Worm (Caenorhabditis elegans) whole organism, young adult: ENCODE data around the gene T07C4.3.

Source experiments
- C17E4.6 ChIP-seq: fragments of 200-800 bp; sonication (Bioruptor generic); IDR thresholded peaks from 2 replicates; pipeline ENCODE4 v1.3.6; 2022; ENCODE audit warnings: missing genetic modification reagents, missing genetic modification characterization, missing compliant biosample characterization
- D2030.7 ChIP-seq: fragments of 200-800 bp; sonication (Bioruptor generic); IDR thresholded peaks from 2 replicates; pipeline ENCODE4 v1.3.6; 2022; ENCODE audit warnings: missing genetic modification reagents, missing genetic modification characterization, missing compliant biosample characterization
- F33H1.4 ChIP-seq: fragments of 200-800 bp; sonication (Bioruptor generic); IDR thresholded peaks from 2 replicates; pipeline ENCODE4 v1.3.6; 2022; ENCODE audit warnings: missing genetic modification reagents, missing genetic modification characterization, missing compliant biosample characterization
- F37B4.10 ChIP-seq: fragments of 200-800 bp; sonication (Bioruptor generic); IDR thresholded peaks from 2 replicates; pipeline ENCODE4 v1.3.6; 2022; ENCODE audit warnings: missing genetic modification characterization, missing compliant biosample characterization
- F49E8.2 ChIP-seq: sonication (generic microtip); optimal IDR thresholded peaks from 3 replicates; lab custom pipeline; 2017; ENCODE audit warnings: missing genetic modification characterization, mild to moderate bottlenecking, missing compliant biosample characterization, antibody characterized with exemption, moderate library complexity; ENCODE audit not compliant: insufficient read depth
- F57A8.1 ChIP-seq: fragments of 200-800 bp; sonication (Bioruptor generic); optimal IDR thresholded peaks from 2 replicates; lab custom pipeline; 2018; ENCODE audit warnings: mild to moderate bottlenecking, missing genetic modification characterization, moderate library complexity, missing compliant biosample characterization
- attf-5 ChIP-seq: fragments of 200-800 bp; sonication (Bioruptor generic); optimal IDR thresholded peaks from 2 replicates; lab custom pipeline; 2018; ENCODE audit warnings: mild to moderate bottlenecking, missing genetic modification characterization, missing compliant biosample characterization
- cebp-1 ChIP-seq, 2 experiments: fragments of 200-800 bp in 1 of 2; sonication (Bioruptor generic) in 1 of 2; sonication (generic microtip) in 1 of 2; IDR thresholded peaks in 1 of 2; optimal IDR thresholded peaks in 1 of 2; 2 replicates each; pipeline versions ENCODE4 v1.3.6 to Lab custom; 2017 to 2022; ENCODE audit warnings: missing compliant biosample characterization in 2 of 2, missing genetic modification characterization in 2 of 2, mild to moderate bottlenecking in 1 of 2, missing genetic modification reagents in 1 of 2, moderate library complexity in 1 of 2
- ceh-27 ChIP-seq: fragments of 200-800 bp; sonication (Bioruptor generic); optimal IDR thresholded peaks from 2 replicates; lab custom pipeline; 2018; ENCODE audit warnings: mild to moderate bottlenecking, missing genetic modification characterization, moderate library complexity, missing compliant biosample characterization
- die-1 ChIP-seq: sonication (generic microtip); optimal IDR thresholded peaks from 2 replicates; lab custom pipeline; 2016; ENCODE audit warnings: missing genotype, mild to moderate bottlenecking, missing genetic modification characterization, missing compliant biosample characterization
- dpl-1 ChIP-seq: fragments of 150-350 bp; optimal IDR thresholded peaks from 2 replicates; lab custom pipeline; 2014; ENCODE audit warnings: missing biosample characterization, missing genetic modification reagents, missing genetic modification characterization
- efl-1 ChIP-seq: fragments of 150-350 bp; optimal IDR thresholded peaks from 2 replicates; lab custom pipeline; 2014; ENCODE audit warnings: missing biosample characterization, missing genetic modification reagents, missing genetic modification characterization
- egl-18 ChIP-seq: fragments of 200-800 bp; sonication (Bioruptor generic); IDR thresholded peaks from 2 replicates; pipeline ENCODE4 v1.3.6; 2022; ENCODE audit warnings: missing genetic modification reagents, missing genetic modification characterization, missing compliant biosample characterization
- ekl-4 ChIP-seq: fragments of 200-800 bp; sonication (Bioruptor generic); IDR thresholded peaks from 2 replicates; pipeline ENCODE4 v1.3.6; 2022; ENCODE audit warnings: missing genetic modification reagents, missing genetic modification characterization, missing compliant biosample characterization
- hlh-26 ChIP-seq: fragments of 200-800 bp; sonication (Bioruptor generic); conservative IDR thresholded peaks from 2 replicates; pipeline ENCODE4 v1.3.6; 2022; ENCODE audit warnings: missing genetic modification reagents, missing genetic modification characterization, missing compliant biosample characterization
- hmg-1.2 ChIP-seq: fragments of 200-800 bp; sonication (Bioruptor generic); IDR thresholded peaks from 2 replicates; pipeline ENCODE4 v1.3.6; 2022; ENCODE audit warnings: missing genetic modification reagents, missing genetic modification characterization, missing compliant biosample characterization
- let-607 ChIP-seq, 2 experiments: fragments of 200-800 bp in 1 of 2; sonication (Bioruptor generic) in 1 of 2; sonication (generic microtip) in 1 of 2; optimal IDR thresholded peaks; 2 replicates each; lab custom pipeline; 2016 to 2018; ENCODE audit warnings: mild to moderate bottlenecking in 2 of 2, missing compliant biosample characterization in 2 of 2, missing genetic modification characterization in 2 of 2, moderate library complexity in 2 of 2, missing genotype in 1 of 2
- lin-35 ChIP-seq, 3 experiments: fragments of 150-350 bp in 2 of 3; sonication (generic microtip) in 1 of 3; optimal IDR thresholded peaks; 2 replicates each; lab custom pipeline; 2014 to 2018; ENCODE audit warnings: missing biosample characterization in 3 of 3, missing genetic modification characterization in 3 of 3, missing genetic modification reagents in 3 of 3
- lin-40 ChIP-seq: sonication (generic microtip); optimal IDR thresholded peaks from 2 replicates; lab custom pipeline; 2016; ENCODE audit warnings: missing genetic modification characterization, mild to moderate bottlenecking, missing compliant biosample characterization, missing genotype, missing genetic modification reagents
- lin-54 ChIP-seq: fragments of 200-800 bp; sonication (Bioruptor generic); optimal IDR thresholded peaks from 2 replicates; lab custom pipeline; 2018; ENCODE audit warnings: mild to moderate bottlenecking, missing genetic modification characterization, missing compliant biosample characterization
- lsl-1 ChIP-seq: fragments of 200-800 bp; sonication (Bioruptor generic); optimal IDR thresholded peaks from 2 replicates; lab custom pipeline; 2018; ENCODE audit warnings: mild to moderate bottlenecking, missing genetic modification characterization, moderate library complexity, missing compliant biosample characterization
- madf-6 ChIP-seq: fragments of 200-800 bp; sonication (Bioruptor generic); IDR thresholded peaks from 2 replicates; pipeline ENCODE4 v1.3.6; 2022; ENCODE audit warnings: missing genetic modification reagents, missing genetic modification characterization, missing compliant biosample characterization
- mcd-1 ChIP-seq: fragments of 200-800 bp; sonication (Bioruptor generic); IDR thresholded peaks from 2 replicates; pipeline ENCODE4 v1.3.6; 2022; ENCODE audit warnings: missing genetic modification reagents, missing genetic modification characterization, missing compliant biosample characterization
- mes-4 ChIP-seq: sonication (generic microtip); optimal IDR thresholded peaks from 2 replicates; lab custom pipeline; 2016; ENCODE audit warnings: missing genotype, missing genetic modification characterization, missing compliant biosample characterization
- snpc-1.3 ChIP-seq: sonication (generic microtip); optimal IDR thresholded peaks from 2 replicates; lab custom pipeline; 2017; ENCODE audit warnings: missing genetic modification characterization, mild to moderate bottlenecking, missing compliant biosample characterization, antibody characterized with exemption, moderate library complexity, missing genotype, missing genetic modification reagents; ENCODE audit not compliant: insufficient read depth
- snpc-4 ChIP-seq, 5 experiments: fragments of 150-350 bp in 1 of 5; sonication (generic microtip) in 4 of 5; optimal IDR thresholded peaks; 2 replicates each; lab custom pipeline; 2014 to 2018; ENCODE audit warnings: missing genetic modification characterization in 5 of 5, missing biosample characterization in 3 of 5, antibody characterized with exemption in 2 of 5, mild to moderate bottlenecking in 2 of 5, missing compliant biosample characterization in 2 of 5, missing genotype in 2 of 5, moderate library complexity in 2 of 5, missing genetic modification reagents in 1 of 5
- somi-1 ChIP-seq: fragments of 200-800 bp; sonication (Bioruptor generic); optimal IDR thresholded peaks from 2 replicates; lab custom pipeline; 2018; ENCODE audit warnings: mild to moderate bottlenecking, missing genetic modification characterization, missing compliant biosample characterization
- tlf-1 ChIP-seq: fragments of 200-800 bp; sonication (Bioruptor generic); optimal IDR thresholded peaks from 2 replicates; lab custom pipeline; 2018; ENCODE audit warnings: mild to moderate bottlenecking, missing genetic modification characterization, missing compliant biosample characterization
- ztf-18 ChIP-seq: sonication (generic microtip); optimal IDR thresholded peaks from 2 replicates; lab custom pipeline; 2016; ENCODE audit warnings: missing genotype, mild to moderate bottlenecking, missing genetic modification characterization, missing compliant biosample characterization
- ztf-3 ChIP-seq: fragments of 200-800 bp; sonication (Bioruptor generic); optimal IDR thresholded peaks from 2 replicates; lab custom pipeline; 2018; ENCODE audit warnings: mild to moderate bottlenecking, missing genetic modification characterization, missing compliant biosample characterization

The T07C4.3 gene

DNA sequence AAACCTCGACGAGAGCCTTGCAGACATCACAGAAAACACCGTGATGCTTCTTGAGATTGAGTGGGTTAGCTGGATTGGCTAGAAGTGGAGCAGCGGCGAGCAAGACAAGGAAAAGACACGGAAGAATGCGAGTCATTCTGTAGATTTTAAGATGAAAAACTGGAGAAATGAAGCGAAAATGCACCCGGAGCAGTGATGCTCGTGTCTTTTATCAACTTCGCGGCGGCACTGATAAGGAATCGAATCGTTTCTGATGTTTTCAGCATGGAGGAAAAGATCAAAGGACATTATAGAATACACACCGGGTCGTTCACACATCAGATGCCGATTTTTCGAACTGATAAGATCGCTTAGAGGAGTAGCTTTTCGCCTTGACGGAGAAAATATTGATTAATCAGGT, 3.4 kb downstream of the T07C4.3 start, which contains the start of gene spp-1 (continued):
- TF ChIP-seq let-607 (tag; optimal IDR thresholded peaks at IDR 0.05; lab: Kevin White, UChicago): no peak
- no peak for TF ChIP-seq C17E4.6 (GFP tag; lab: Robert Waterston, UW)

DNA sequence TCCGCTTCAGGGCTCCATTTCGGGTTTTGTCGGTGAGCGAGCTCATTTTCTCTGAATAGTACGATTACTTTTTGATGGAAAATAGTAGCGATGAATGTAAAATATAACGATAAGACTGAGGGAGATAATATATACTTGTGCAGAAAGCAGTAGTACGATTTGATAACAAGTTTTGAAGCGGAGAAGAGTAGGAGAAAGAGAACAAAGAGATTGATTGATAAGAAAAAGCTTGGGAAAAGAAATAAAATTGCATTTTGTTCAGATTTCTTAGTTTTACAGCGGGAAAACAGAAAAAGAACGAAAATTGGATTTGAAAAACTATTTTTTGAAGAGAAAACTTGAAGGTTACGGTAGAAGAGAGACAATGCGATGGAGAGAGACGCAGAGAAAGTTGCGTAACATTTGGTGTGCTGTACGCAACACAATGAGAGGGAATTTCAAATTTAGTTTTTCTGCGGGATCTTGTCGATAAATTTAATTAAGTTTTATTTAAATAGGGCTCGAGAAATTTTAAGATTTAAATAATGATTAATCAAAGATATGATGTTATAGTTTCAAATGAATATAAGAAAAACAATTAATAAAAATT, 5.7 kb downstream of the T07C4.3 start, which contains the start of gene umps-1:
umps-1 (minus strand) TSS at position 51 of the 589 bp plus-strand sequence.
- peak; percentile 99 for TF ChIP-seq hmg-1.2 (GFP tag; lab: Robert Waterston, UW)
- peak; percentile 70 for TF ChIP-seq dpl-1 (GFP tag; lab: Kevin White, UChicago)
- TF ChIP-seq ztf-18 (tag; lab: Kevin White, UChicago): no peak
- peak; percentile 70 for TF ChIP-seq mcd-1
- peak; percentile 35 for TF ChIP-seq snpc-1.3
- TF ChIP-seq die-1 (tag; lab: Kevin White, UChicago): no peak
- no peak for TF ChIP-seq F57A8.1 (GFP tag; lab: Kevin White, UChicago)
- TF ChIP-seq efl-1 (GFP tag; lab: Kevin White, UChicago): peak; percentile 83
- TF ChIP-seq attf-5 (GFP tag; lab: Kevin White, UChicago): peak; percentile 24
- TF ChIP-seq F49E8.2 (tag; lab: Kevin White, UChicago): peak; percentile 47
- 0 out of 2 replicates have a peak, but pooled peaks have one; percentile 29 for TF ChIP-seq ekl-4 (GFP tag; lab: Robert Waterston, UW)
- TF ChIP-seq tlf-1 (GFP tag; lab: Kevin White, UChicago): peak; percentile 23
- TF ChIP-seq lin-35 (GFP tag; optimal IDR thresholded peaks at IDR 0.05; lab: Kevin White, UChicago): peak in 2 of 3 experiments; percentile 10 to 93
- TF ChIP-seq lsl-1: peak; percentile 77
- peak; percentile 65 for TF ChIP-seq madf-6 (GFP tag; lab: Robert Waterston, UW)
- TF ChIP-seq snpc-4 (GFP tag; optimal IDR thresholded peaks at IDR 0.05; lab: Kevin White, UChicago): no peak
- peak in 1 of 4 experiments; percentile 28 for TF ChIP-seq snpc-4 (tag; optimal IDR thresholded peaks at IDR 0.05; lab: Kevin White, UChicago)
- no peak for TF ChIP-seq somi-1 (GFP tag; lab: Kevin White, UChicago)
- TF ChIP-seq lin-40: peak; percentile 38
- peak; percentile 46; the same call in 1 of the 2 replicates for TF ChIP-seq F33H1.4 (GFP tag; lab: Robert Waterston, UW)
- peak; percentile 38 for TF ChIP-seq ceh-27 (GFP tag; lab: Kevin White, UChicago)
- TF ChIP-seq D2030.7 (GFP tag; lab: Robert Waterston, UW): 0 out of 2 replicates have a peak, but pooled peaks have one; percentile 28
- no peak for TF ChIP-seq egl-18 (GFP tag; lab: Robert Waterston, UW)
- no peak for TF ChIP-seq cebp-1 (GFP tag; IDR thresholded peaks at IDR 0.05; lab: Robert Waterston, UW)
- TF ChIP-seq cebp-1 (tag; optimal IDR thresholded peaks at IDR 0.05; lab: Kevin White, UChicago): peak; percentile 76
- TF ChIP-seq lin-54 (GFP tag; lab: Kevin White, UChicago): peak; percentile 95
- peak in 1 of 2 experiments; percentile 18 for TF ChIP-seq let-607 (tag; optimal IDR thresholded peaks at IDR 0.05; lab: Kevin White, UChicago)
- TF ChIP-seq, all 124 proteins: peak for 20

ce11 chrIII:10358751-10359150, 6.8 kb downstream of the T07C4.3 start:
- TF ChIP-seq ztf-3 (GFP tag; lab: Kevin White, UChicago): no peak
- peak; percentile 35 for TF ChIP-seq ceh-27 (GFP tag; lab: Kevin White, UChicago)
- TF ChIP-seq mes-4 (tag; lab: Kevin White, UChicago): no peak

DNA sequence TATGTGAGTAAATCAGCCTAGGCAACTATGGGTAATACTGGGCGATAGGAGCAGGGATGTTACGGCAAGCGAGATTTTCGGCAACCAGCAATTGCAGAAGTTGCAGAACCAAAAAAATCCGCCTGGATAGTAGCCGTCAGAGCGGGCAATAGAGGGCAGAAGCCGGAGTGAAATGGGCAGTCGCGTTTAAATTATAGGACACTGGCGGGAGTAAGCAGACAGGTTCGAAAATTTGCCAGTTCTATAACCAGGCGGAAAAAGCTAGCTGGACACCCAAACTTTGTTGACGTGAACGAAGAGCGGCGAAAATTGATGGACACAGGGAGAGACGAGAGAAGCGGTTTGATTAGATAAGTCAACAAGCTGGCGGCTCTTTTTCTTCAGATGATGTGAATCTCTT, 8.0 kb downstream of the T07C4.3 start:
- TF ChIP-seq hlh-26 (GFP tag; lab: Robert Waterston, UW): no peak
- no peak for TF ChIP-seq F37B4.10 (GFP tag; lab: Robert Waterston, UW)
- TF ChIP-seq, all 124 proteins: peak for 0
